Worm (Caenorhabditis elegans): ENCODE data around the gene ctns-1.

The ctns-1 gene

ce11 chrII:8117426-8117825 is 19.3 kb downstream of the ctns-1 start:
- TF ChIP-seq K02D7.2 (tag; optimal IDR thresholded peaks at IDR 0.05) (no peak), rnt-1 (tag; optimal IDR thresholded peaks at IDR 0.05) (no peak), pros-1 (tag; optimal IDR thresholded peaks at IDR 0.05) (no peak), nfya-1 (tag; optimal IDR thresholded peaks at IDR 0.05) (peak; percentile 77), ceh-14 (tag; optimal IDR thresholded peaks at IDR 0.05) (no peak), sdc-2 (tag; optimal IDR thresholded peaks at IDR 0.05) (no peak)

ce11 chrII:8116159-8116558 is 20.6 kb downstream of the ctns-1 start, which contains the start of gene unc-105:
Gene unc-105 (plus strand): TSS chrII:8116459.
- no peak for TF ChIP-seq ref-2 (tag; optimal IDR thresholded peaks at IDR 0.05)
- no peak for TF ChIP-seq ceh-30 (tag; optimal IDR thresholded peaks at IDR 0.05)
- no peak for TF ChIP-seq unc-55 (GFP tag; optimal IDR thresholded peaks at IDR 0.05)
- TF ChIP-seq hlh-15 (tag; optimal IDR thresholded peaks at IDR 0.05), result no peak
- TF ChIP-seq pag-3 (tag; optimal IDR thresholded peaks at IDR 0.05; ENCODE audit: borderline replicate concordance), result no peak
- TF ChIP-seq lim-6 (tag; optimal IDR thresholded peaks at IDR 0.05), result no peak
- no peak for TF ChIP-seq elt-2 (tag; optimal IDR thresholded peaks at IDR 0.05)
- no peak for TF ChIP-seq odd-2 (tag; optimal IDR thresholded peaks at IDR 0.05)
- no peak for TF ChIP-seq che-1 (tag; optimal IDR thresholded peaks at IDR 0.05)
- no peak for TF ChIP-seq ceh-14 (tag; optimal IDR thresholded peaks at IDR 0.05)
- TF ChIP-seq hlh-13 (GFP tag; optimal IDR thresholded peaks at IDR 0.05), result no peak

- TF ChIP-seq ama-1 (optimal IDR thresholded peaks at IDR 0.05) (no peak), ceh-6 (GFP tag; optimal IDR thresholded peaks at IDR 0.05) (no peak), ceh-19 (GFP tag; optimal IDR thresholded peaks at IDR 0.05) (no peak), fkh-6 (tag; optimal IDR thresholded peaks at IDR 0.05) (no peak), ahr-1 (tag; optimal IDR thresholded peaks at IDR 0.05) (no peak), Y22D7AL.16 (tag; optimal IDR thresholded peaks at IDR 0.05) (no peak), K09A11.1 (tag; optimal IDR thresholded peaks at IDR 0.05; ENCODE audit: insufficient read depth) (no peak), hlh-8 (tag; optimal IDR thresholded peaks at IDR 0.05) (no peak), odd-2 (tag; optimal IDR thresholded peaks at IDR 0.05) (no peak), nfya-1 (tag; optimal IDR thresholded peaks at IDR 0.05) (no peak), hlh-13 (GFP tag; optimal IDR thresholded peaks at IDR 0.05) (no peak), ceh-31 (tag; optimal IDR thresholded peaks at IDR 0.05) (no peak), syd-9 (tag; optimal IDR thresholded peaks at IDR 0.05) (no peak), pat-9 (tag; optimal IDR thresholded peaks at IDR 0.05) (no peak)
These were observed 24.7 kb downstream of the ctns-1 start, which contains the start of gene lron-4 for ce11 chrII:8112063-8112462. Gene lron-4 (minus strand): TSS chrII:8112163.

- TF ChIP-seq ceh-19 (GFP tag; optimal IDR thresholded peaks at IDR 0.05) (peak; percentile 94), unc-3 (GFP tag; conservative IDR thresholded peaks at IDR 0.05) (peak; percentile 91), unc-3 (tag; optimal IDR thresholded peaks at IDR 0.05) (peak; percentile 86), ztf-16 (tag; optimal IDR thresholded peaks at IDR 0.05) (peak; percentile 96), nhr-11 (tag; optimal IDR thresholded peaks at IDR 0.05) (no peak), che-1 (tag; optimal IDR thresholded peaks at IDR 0.05) (peak; percentile 92), pax-1 (tag; optimal IDR thresholded peaks at IDR 0.05) (no peak), elt-4 (tag; optimal IDR thresholded peaks at IDR 0.05) (peak; percentile 73), tbx-7 (tag; optimal IDR thresholded peaks at IDR 0.05) (peak; percentile 55), ceh-30 (tag; optimal IDR thresholded peaks at IDR 0.05) (peak; percentile 73), sox-4 (tag; optimal IDR thresholded peaks at IDR 0.05) (peak; percentile 92), eyg-1 (tag; optimal IDR thresholded peaks at IDR 0.05) (peak; percentile 93), ceh-48 (tag; optimal IDR thresholded peaks at IDR 0.05) (peak; percentile 82), F13H6.1 (tag; optimal IDR thresholded peaks at IDR 0.05) (peak; percentile 86), C08G9.2 (tag; optimal IDR thresholded peaks at IDR 0.05) (peak; percentile 80), pag-3 (tag; optimal IDR thresholded peaks at IDR 0.05; ENCODE audit: borderline replicate concordance) (peak; percentile 84), ceh-24 (tag; optimal IDR thresholded peaks at IDR 0.05) (peak; percentile 69), sox-2 (GFP tag; IDR thresholded peaks at IDR 0.05) (peak; percentile 81), elt-2 (tag; optimal IDR thresholded peaks at IDR 0.05) (peak; percentile 97), hlh-13 (GFP tag; optimal IDR thresholded peaks at IDR 0.05) (peak; percentile 91), ceh-2 (tag; optimal IDR thresholded peaks at IDR 0.05) (peak; percentile 87), fkh-6 (tag; optimal IDR thresholded peaks at IDR 0.05) (peak; percentile 94), odd-2 (tag; optimal IDR thresholded peaks at IDR 0.05) (no peak), K02D7.2 (tag; optimal IDR thresholded peaks at IDR 0.05) (peak; percentile 89), unc-86 (tag; optimal IDR thresholded peaks at IDR 0.05) (peak; percentile 90), gmeb-2 (tag; optimal IDR thresholded peaks at IDR 0.05) (peak; percentile 93), ets-4 (tag; optimal IDR thresholded peaks at IDR 0.05) (peak; percentile 77), hlh-8 (tag; optimal IDR thresholded peaks at IDR 0.05) (peak; percentile 65), pros-1 (tag; optimal IDR thresholded peaks at IDR 0.05) (no peak)
These were observed 29.6 kb downstream of the ctns-1 start, which contains the start of the genes chst-1 and C41C4.9 for ce11 chrII:8106921-8107695. Gene chst-1 (minus strand): TSS chrII:8106971. Gene C41C4.9 (plus strand): TSS chrII:8107645.

Data from whole organism, late embryonic.